Worm (Caenorhabditis elegans): ENCODE measurements around the gene M151.2.

M151.2 gene

ce11 chrII:3616615-3617014 is 14.3 kb upstream of the M151.2 start:
- TF ChIP-seq ceh-36 (tag; optimal IDR thresholded peaks at IDR 0.05) (no peak), B0310.2 (tag; optimal IDR thresholded peaks at IDR 0.05) (no peak), tbx-11 (GFP tag; IDR thresholded peaks at IDR 0.05) (no peak), F13C5.2 (tag; optimal IDR thresholded peaks at IDR 0.05) (no peak), aly-1 (tag; optimal IDR thresholded peaks at IDR 0.05) (no peak), scrt-1 (GFP tag; IDR thresholded peaks at IDR 0.05) (no peak), ama-1 (optimal IDR thresholded peaks at IDR 0.05) (no peak), tbx-37 (GFP tag; conservative IDR thresholded peaks at IDR 0.05) (no peak), hmg-4 (GFP tag; optimal IDR thresholded peaks at IDR 0.05) (no peak), tra-4 (tag; optimal IDR thresholded peaks at IDR 0.05) (no peak), flt-1 (GFP tag; IDR thresholded peaks at IDR 0.05) (no peak), pes-1 (GFP tag; IDR thresholded peaks at IDR 0.05) (no peak), ets-7 (tag; optimal IDR thresholded peaks at IDR 0.05) (no peak)

ce11 chrII:3617512-3617911 is 13.4 kb upstream of the M151.2 start, which contains the start of gene F40E12.1:
F40E12.1 (plus strand) TSS chrII:3617812.
- TF ChIP-seq hnd-1 (tag; optimal IDR thresholded peaks at IDR 0.05), result no peak
- no peak for TF ChIP-seq tbx-37 (GFP tag; conservative IDR thresholded peaks at IDR 0.05)
- no peak for TF ChIP-seq ceh-13 (GFP tag; optimal IDR thresholded peaks at IDR 0.05)
- TF ChIP-seq flt-1 (GFP tag; IDR thresholded peaks at IDR 0.05), result no peak
- TF ChIP-seq B0310.2 (tag; optimal IDR thresholded peaks at IDR 0.05), result no peak
- TF ChIP-seq aly-1 (tag; optimal IDR thresholded peaks at IDR 0.05), result no peak
- no peak for TF ChIP-seq hmg-4 (GFP tag; optimal IDR thresholded peaks at IDR 0.05)
- TF ChIP-seq tbx-11 (GFP tag; IDR thresholded peaks at IDR 0.05), result no peak
- no peak for TF ChIP-seq ama-1 (optimal IDR thresholded peaks at IDR 0.05)
- no peak for TF ChIP-seq ets-7 (tag; optimal IDR thresholded peaks at IDR 0.05)

ce11 chrII:3620862-3621261 is 10.0 kb upstream of the M151.2 start:
- TF ChIP-seq hmbx-1 (tag; optimal IDR thresholded peaks at IDR 0.05) (no peak), hnd-1 (tag; optimal IDR thresholded peaks at IDR 0.05) (no peak), tbx-37 (GFP tag; conservative IDR thresholded peaks at IDR 0.05) (no peak), scrt-1 (GFP tag; IDR thresholded peaks at IDR 0.05) (no peak), tra-4 (tag; optimal IDR thresholded peaks at IDR 0.05) (no peak), flt-1 (GFP tag; IDR thresholded peaks at IDR 0.05) (no peak), ceh-13 (GFP tag; optimal IDR thresholded peaks at IDR 0.05) (no peak), hmg-4 (GFP tag; optimal IDR thresholded peaks at IDR 0.05) (no peak), B0310.2 (tag; optimal IDR thresholded peaks at IDR 0.05) (no peak), tbx-11 (GFP tag; IDR thresholded peaks at IDR 0.05) (no peak), aly-1 (tag; optimal IDR thresholded peaks at IDR 0.05) (no peak), pes-1 (GFP tag; IDR thresholded peaks at IDR 0.05) (no peak), ceh-36 (tag; optimal IDR thresholded peaks at IDR 0.05) (no peak), ets-7 (tag; optimal IDR thresholded peaks at IDR 0.05) (no peak), F13C5.2 (tag; optimal IDR thresholded peaks at IDR 0.05) (no peak), sea-1 (GFP tag; conservative IDR thresholded peaks at IDR 0.05) (no peak), ama-1 (optimal IDR thresholded peaks at IDR 0.05) (no peak)

- TF ChIP-seq ama-1 (optimal IDR thresholded peaks at IDR 0.05) (no peak), sea-1 (GFP tag; conservative IDR thresholded peaks at IDR 0.05) (no peak), F13C5.2 (tag; optimal IDR thresholded peaks at IDR 0.05) (no peak), hmbx-1 (tag; optimal IDR thresholded peaks at IDR 0.05) (no peak), ceh-36 (tag; optimal IDR thresholded peaks at IDR 0.05) (no peak), hmg-4 (GFP tag; optimal IDR thresholded peaks at IDR 0.05) (no peak), pes-1 (GFP tag; IDR thresholded peaks at IDR 0.05) (no peak), ets-7 (tag; optimal IDR thresholded peaks at IDR 0.05) (no peak), flt-1 (GFP tag; IDR thresholded peaks at IDR 0.05) (no peak), B0310.2 (tag; optimal IDR thresholded peaks at IDR 0.05) (no peak), ceh-13 (GFP tag; optimal IDR thresholded peaks at IDR 0.05) (no peak), scrt-1 (GFP tag; IDR thresholded peaks at IDR 0.05) (no peak), tra-4 (tag; optimal IDR thresholded peaks at IDR 0.05) (no peak), tbx-11 (GFP tag; IDR thresholded peaks at IDR 0.05) (no peak), aly-1 (tag; optimal IDR thresholded peaks at IDR 0.05) (no peak), tbx-37 (GFP tag; conservative IDR thresholded peaks at IDR 0.05) (no peak), hnd-1 (tag; optimal IDR thresholded peaks at IDR 0.05) (no peak)
Observed at ce11 chrII:3622014-3622413, 8.9 kb upstream of the M151.2 start, which contains the start of gene M151.7. M151.7 (plus strand) TSS chrII:3622314.

ce11 chrII:3626872-3627271 is 4.0 kb upstream of the M151.2 start, which contains the start of gene M151.3:
M151.3 (plus strand) TSS chrII:3627172.
- TF ChIP-seq ceh-36 (tag; optimal IDR thresholded peaks at IDR 0.05), result no peak
- no peak for TF ChIP-seq aly-1 (tag; optimal IDR thresholded peaks at IDR 0.05)
- TF ChIP-seq ceh-13 (GFP tag; optimal IDR thresholded peaks at IDR 0.05), result no peak
- no peak for TF ChIP-seq B0310.2 (tag; optimal IDR thresholded peaks at IDR 0.05)

ce11 chrII:3634765-3635164 is 3.9 kb downstream of the M151.2 start:
- no peak for TF ChIP-seq aly-1 (tag; optimal IDR thresholded peaks at IDR 0.05)
- no peak for TF ChIP-seq sea-1 (GFP tag; conservative IDR thresholded peaks at IDR 0.05)
- TF ChIP-seq ama-1 (optimal IDR thresholded peaks at IDR 0.05), result no peak
- no peak for TF ChIP-seq flt-1 (GFP tag; IDR thresholded peaks at IDR 0.05)
- TF ChIP-seq scrt-1 (GFP tag; IDR thresholded peaks at IDR 0.05), result no peak
- no peak for TF ChIP-seq ceh-36 (tag; optimal IDR thresholded peaks at IDR 0.05)
- no peak for TF ChIP-seq tra-4 (tag; optimal IDR thresholded peaks at IDR 0.05)
- no peak for TF ChIP-seq B0310.2 (tag; optimal IDR thresholded peaks at IDR 0.05)

- TF ChIP-seq hnd-1 (tag; optimal IDR thresholded peaks at IDR 0.05), result no peak
- no peak for TF ChIP-seq tra-4 (tag; optimal IDR thresholded peaks at IDR 0.05)
- no peak for TF ChIP-seq hmbx-1 (tag; optimal IDR thresholded peaks at IDR 0.05)
Observed at ce11 chrII:3639238-3639637, 8.3 kb downstream of the M151.2 start, which contains the start of gene fbxb-31. fbxb-31 (minus strand) TSS chrII:3639338.

- no peak for TF ChIP-seq B0310.2 (tag; optimal IDR thresholded peaks at IDR 0.05)
- TF ChIP-seq hmbx-1 (tag; optimal IDR thresholded peaks at IDR 0.05), result no peak
- TF ChIP-seq pes-1 (GFP tag; IDR thresholded peaks at IDR 0.05), result no peak
- TF ChIP-seq flt-1 (GFP tag; IDR thresholded peaks at IDR 0.05), result no peak
- no peak for TF ChIP-seq tbx-37 (GFP tag; conservative IDR thresholded peaks at IDR 0.05)
- no peak for TF ChIP-seq hnd-1 (tag; optimal IDR thresholded peaks at IDR 0.05)
- no peak for TF ChIP-seq tra-4 (tag; optimal IDR thresholded peaks at IDR 0.05)
- no peak for TF ChIP-seq ama-1 (optimal IDR thresholded peaks at IDR 0.05)
- TF ChIP-seq hmg-4 (GFP tag; optimal IDR thresholded peaks at IDR 0.05), result no peak
- no peak for TF ChIP-seq ets-7 (tag; optimal IDR thresholded peaks at IDR 0.05)
- no peak for TF ChIP-seq scrt-1 (GFP tag; IDR thresholded peaks at IDR 0.05)
- no peak for TF ChIP-seq sea-1 (GFP tag; conservative IDR thresholded peaks at IDR 0.05)
- no peak for TF ChIP-seq aly-1 (tag; optimal IDR thresholded peaks at IDR 0.05)
- TF ChIP-seq F13C5.2 (tag; optimal IDR thresholded peaks at IDR 0.05), result no peak
- no peak for TF ChIP-seq ceh-36 (tag; optimal IDR thresholded peaks at IDR 0.05)
- no peak for TF ChIP-seq tbx-11 (GFP tag; IDR thresholded peaks at IDR 0.05)
- no peak for TF ChIP-seq ceh-13 (GFP tag; optimal IDR thresholded peaks at IDR 0.05)
Observed at ce11 chrII:3640197-3640596, 9.3 kb downstream of the M151.2 start, which contains the start of gene M151.10. M151.10 (minus strand) TSS chrII:3640297.

Data from whole organism, early embryonic.